Worm (Caenorhabditis elegans): Measurements from ENCODE around the gene srsx-2.
"Not testable (repeated sequence)": the region's sequence is repeated elsewhere in the genome, so short reads cannot be mapped to it uniquely, and the experiment has no call there.

- not testable (repeated sequence) for TF ChIP-seq egl-27 (tag; optimal IDR thresholded peaks at IDR 0.05); unc-62 (GFP tag; optimal IDR thresholded peaks at IDR 0.05)
Measured at ce11 chrV:17456197-17456596, 18.0 kb upstream of the srsx-2 start, which contains the start of gene srh-203.
